Worm (Caenorhabditis elegans): ENCODE data around the gene ppm-1.A.

Gene ppm-1.A

DNA sequence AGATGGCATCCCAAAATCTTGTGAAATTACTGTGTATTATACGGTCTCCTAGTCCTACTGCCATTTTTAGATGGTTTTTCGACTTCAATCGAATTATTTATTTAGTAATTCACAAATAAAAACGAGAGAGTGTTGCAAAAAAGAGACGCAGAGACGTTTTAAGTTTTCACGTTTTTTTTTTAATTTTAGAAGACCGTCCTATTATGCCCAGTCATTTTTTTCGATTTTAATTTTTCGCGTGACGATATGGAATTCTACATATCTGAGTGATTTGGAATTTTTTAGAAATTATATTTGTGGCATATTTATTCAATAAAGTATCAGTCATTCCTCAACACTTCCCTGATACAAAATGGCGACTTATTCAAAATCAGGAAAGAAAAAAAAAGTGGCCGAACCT is 39.5 kb downstream of the ppm-1.A start, which contains the start of gene C35A5.4:
C35A5.4 (plus strand) TSS at position 301 of the 400 bp plus-strand sequence.
- TF ChIP-seq Y55F3AM.14 (GFP tag; optimal IDR thresholded peaks at IDR 0.05) (no peak), unc-55 (GFP tag; optimal IDR thresholded peaks at IDR 0.05) (no peak), egl-27 (tag; optimal IDR thresholded peaks at IDR 0.05) (no peak)

ce11 chrV:10493150-10493549 is 43.0 kb downstream of the ppm-1.A start, which contains the start of gene ugt-33:
TSS of gene ugt-33 (plus strand) at chrV:10493409.
- peak; percentile 26 for TF ChIP-seq sma-9 (GFP tag; optimal IDR thresholded peaks at IDR 0.05)
- TF ChIP-seq sma-9 (tag; optimal IDR thresholded peaks at IDR 0.05): no peak
- peak; percentile 23 for TF ChIP-seq gmeb-1 (tag; optimal IDR thresholded peaks at IDR 0.05)
- TF ChIP-seq mab-5 (tag; optimal IDR thresholded peaks at IDR 0.05): no peak
- TF ChIP-seq fos-1 (tag; optimal IDR thresholded peaks at IDR 0.05): peak; percentile 64
- TF ChIP-seq elt-3 (tag; optimal IDR thresholded peaks at IDR 0.05): no peak
- no peak for TF ChIP-seq dmd-4 (tag; optimal IDR thresholded peaks at IDR 0.05)

- TF ChIP-seq nhr-237 (tag; optimal IDR thresholded peaks at IDR 0.05): no peak
- no peak for TF ChIP-seq lin-39 (tag; optimal IDR thresholded peaks at IDR 0.05)
- no peak for TF ChIP-seq ztf-1 (GFP tag; conservative IDR thresholded peaks at IDR 0.05)
- no peak for TF ChIP-seq nhr-6 (tag; optimal IDR thresholded peaks at IDR 0.05)
- no peak for TF ChIP-seq R02D3.7 (tag; optimal IDR thresholded peaks at IDR 0.05)
- TF ChIP-seq mbf-1 (tag; optimal IDR thresholded peaks at IDR 0.05): no peak
- TF ChIP-seq unc-62 (GFP tag; optimal IDR thresholded peaks at IDR 0.05): no peak
- no peak for TF ChIP-seq ZK546.5 (tag; optimal IDR thresholded peaks at IDR 0.05)
- no peak for TF ChIP-seq blmp-1 (tag; optimal IDR thresholded peaks at IDR 0.05; ENCODE audit: insufficient read depth)
- no peak for TF ChIP-seq crh-2 (tag; optimal IDR thresholded peaks at IDR 0.05)
- TF ChIP-seq C34F6.9 (tag; optimal IDR thresholded peaks at IDR 0.05): no peak
- no peak for TF ChIP-seq unc-39 (tag; optimal IDR thresholded peaks at IDR 0.05)
- no peak for TF ChIP-seq lin-13 (GFP tag; optimal IDR thresholded peaks at IDR 0.05)
- no peak for TF ChIP-seq lsy-2 (tag; optimal IDR thresholded peaks at IDR 0.05)
- no peak for TF ChIP-seq mdl-1 (tag; optimal IDR thresholded peaks at IDR 0.05)
Measured at ce11 chrV:10491443-10491842, 44.7 kb downstream of the ppm-1.A start, which contains the start of gene aqp-5. TSS of gene aqp-5 (plus strand) at chrV:10491743.

ce11 chrV:10489998-10490397 is 46.2 kb downstream of the ppm-1.A start, which contains the start of gene ncx-5:
TSS of gene ncx-5 (minus strand) at chrV:10490098.
- TF ChIP-seq lin-11 (tag; optimal IDR thresholded peaks at IDR 0.05): no peak

DNA sequence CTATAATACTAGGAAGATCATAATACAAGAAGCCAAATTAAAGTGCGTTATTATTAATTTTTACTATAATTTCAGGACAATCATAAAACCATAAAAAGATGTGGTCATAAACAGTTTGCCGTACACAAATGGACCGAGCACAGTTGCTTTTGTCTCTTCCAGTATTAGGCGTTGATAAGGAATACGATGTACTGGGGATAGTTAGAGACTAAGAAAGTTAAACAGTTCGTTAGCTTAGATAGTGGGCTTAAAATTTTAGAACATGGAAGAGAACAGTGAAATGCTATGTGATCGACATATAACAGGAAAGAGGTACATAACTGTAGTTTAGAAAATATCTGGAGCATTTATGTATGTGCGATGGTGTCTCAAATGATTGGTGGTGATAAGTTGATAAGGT is 50.8 kb downstream of the ppm-1.A start:
- TF ChIP-seq nhr-12 (tag; optimal IDR thresholded peaks at IDR 0.05): no peak
- TF ChIP-seq mab-5 (tag; optimal IDR thresholded peaks at IDR 0.05): no peak
- TF ChIP-seq ztf-4 (tag; optimal IDR thresholded peaks at IDR 0.05): no peak
- TF ChIP-seq lin-39 (tag; optimal IDR thresholded peaks at IDR 0.05): no peak
- TF ChIP-seq unc-39 (tag; optimal IDR thresholded peaks at IDR 0.05): no peak
- no peak for TF ChIP-seq alr-1 (tag; optimal IDR thresholded peaks at IDR 0.05)
- TF ChIP-seq nhr-77 (tag; optimal IDR thresholded peaks at IDR 0.05): no peak
- no peak for TF ChIP-seq nhr-237 (tag; optimal IDR thresholded peaks at IDR 0.05)
- peak; percentile 57 for TF ChIP-seq fos-1 (tag; optimal IDR thresholded peaks at IDR 0.05)
- no peak for TF ChIP-seq sem-4 (tag; optimal IDR thresholded peaks at IDR 0.05)
- peak; percentile 5 for TF ChIP-seq crh-2 (tag; optimal IDR thresholded peaks at IDR 0.05)
- no peak for TF ChIP-seq nhr-129 (tag; optimal IDR thresholded peaks at IDR 0.05)
- no peak for TF ChIP-seq lsy-2 (tag; optimal IDR thresholded peaks at IDR 0.05)
- TF ChIP-seq ceh-82 (tag; optimal IDR thresholded peaks at IDR 0.05): no peak
- TF ChIP-seq mbf-1 (tag; optimal IDR thresholded peaks at IDR 0.05): no peak
- TF ChIP-seq Y55F3AM.14 (GFP tag; optimal IDR thresholded peaks at IDR 0.05): no peak
- no peak for TF ChIP-seq snpc-4 (tag; optimal IDR thresholded peaks at IDR 0.05)
- no peak for TF ChIP-seq lin-11 (tag; optimal IDR thresholded peaks at IDR 0.05)
- peak; percentile 7 for TF ChIP-seq F13H6.1 (tag; optimal IDR thresholded peaks at IDR 0.05)

Measured in whole organism, L2 larva.